Worm (Caenorhabditis elegans) whole organism, L1 larva: ENCODE measurements around the gene K03H1.11.

Experiments used
- alr-1 ChIP-seq: fragments of 200-800 bp; sonication (Bioruptor generic); optimal IDR thresholded peaks from 2 replicates; lab custom pipeline; 2018; ENCODE audit warnings: borderline replicate concordance, mild to moderate bottlenecking, missing genetic modification characterization, missing compliant biosample characterization
- mdl-1 ChIP-seq, 2 experiments: fragments of 150-350 bp; optimal IDR thresholded peaks; 2 replicates each; lab custom pipeline; 2014 to 2017; ENCODE audit warnings: missing biosample characterization in 2 of 2, missing genetic modification characterization in 2 of 2, inconsistent platforms in 1 of 2
- nhr-237 ChIP-seq: fragments of 150-350 bp; optimal IDR thresholded peaks from 2 replicates; lab custom pipeline; 2014; ENCODE audit warnings: missing biosample characterization, missing genetic modification characterization
- snu-23 ChIP-seq: sonication (generic microtip); optimal IDR thresholded peaks from 2 replicates; lab custom pipeline; 2016; ENCODE audit warnings: missing genetic modification characterization, missing compliant biosample characterization
- unc-62 ChIP-seq: fragments of 150-350 bp; optimal IDR thresholded peaks from 2 replicates; lab custom pipeline; 2014; ENCODE audit warnings: missing biosample characterization, missing genetic modification reagents, missing genetic modification characterization
- ztf-4 ChIP-seq: fragments of 150-350 bp; optimal IDR thresholded peaks from 2 replicates; lab custom pipeline; 2014; ENCODE audit warnings: missing biosample characterization, missing genetic modification characterization

- TF ChIP-seq ztf-4 (tag; lab: Kevin White, UChicago) (no peak), mdl-1 (tag; optimal IDR thresholded peaks at IDR 0.05; lab: Kevin White, UChicago) (no peak), nhr-237 (tag; lab: Kevin White, UChicago) (no peak), unc-62 (GFP tag; lab: Kevin White, UChicago) (no peak), alr-1 (tag; lab: Kevin White, UChicago) (no peak), snu-23 (GFP tag; lab: Kevin White, UChicago) (no peak)
These were observed 28.9 kb downstream of the K03H1.11 start, which contains the start of gene cbp-2 for ce11 chrIII:9922874-9923273.
